Worm (Caenorhabditis elegans) whole organism, L4/young adult: Measurements from ENCODE around the gene nhr-168.

ENCODE experiments used
- W03F9.2 ChIP-seq: fragments of 150-350 bp; optimal IDR thresholded peaks from 2 replicates; lab custom pipeline; 2014; ENCODE audit warnings: missing biosample characterization, missing genetic modification characterization
- dao-5 ChIP-seq: sonication (generic microtip); optimal IDR thresholded peaks from 2 replicates; lab custom pipeline; 2016; ENCODE audit warnings: missing genotype, missing genetic modification characterization, moderate library complexity, missing compliant biosample characterization

- TF ChIP-seq dao-5 (no peak), W03F9.2 (tag; lab: Kevin White, UChicago) (no peak)
These were observed 2.8 kb downstream of the nhr-168 start, which contains the start of gene nhr-129 for ce11 chrV:13330919-13331318.
